Fruit fly (Drosophila melanogaster): ENCODE data around the gene CrebA.

- TF ChIP-seq CG6689 (GFP tag; IDR thresholded peaks at IDR 0.05) (no peak), CoRest (tag; optimal IDR thresholded peaks at IDR 0.05) (peak; percentile 10), Dref (GFP tag; IDR thresholded peaks at IDR 0.05) (peak; percentile 97), CG15073 (GFP tag; optimal IDR thresholded peaks at IDR 0.05) (no peak), Sin3A (optimal IDR thresholded peaks at IDR 0.05) (no peak), NK7.1 (GFP tag; optimal IDR thresholded peaks at IDR 0.05) (no peak), ERR (GFP tag; optimal IDR thresholded peaks at IDR 0.05) (no peak), psq (GFP tag; optimal IDR thresholded peaks at IDR 0.05) (no peak), hbn (GFP tag; IDR thresholded peaks at IDR 0.05; ENCODE audit: partially characterized antibody) (peak; percentile 63), CG11696 (GFP tag; IDR thresholded peaks at IDR 0.05) (no peak), tio (GFP tag; optimal IDR thresholded peaks at IDR 0.05) (no peak), unpg (GFP tag; optimal IDR thresholded peaks at IDR 0.05) (no peak), CG7745 (tag; optimal IDR thresholded peaks at IDR 0.05) (no peak), MESR4 (GFP tag; optimal IDR thresholded peaks at IDR 0.05) (peak; percentile 69)
Measured at dm6 chr3L:15523806-15524346, 11.3 kb upstream of the CrebA start, which contains the start of gene CG7945.

All from whole organism, embryonic.